Fruit fly (Drosophila melanogaster) whole organism, embryonic: ENCODE measurements around the gene CG12054.

Source experiments
- Abd-B ChIP-seq: fragments of 200-800 bp; sonication (Bioruptor generic); optimal IDR thresholded peaks from 2 replicates; lab custom pipeline; 2018; ENCODE audit warnings: missing biosample characterization, mild to moderate bottlenecking, missing genetic modification characterization, moderate library complexity
- CG10209 ChIP-seq: fragments of 200-800 bp; sonication (Bioruptor generic); optimal IDR thresholded peaks from 3 replicates; lab custom pipeline; 2017; ENCODE audit warnings: missing biosample characterization, mild to moderate bottlenecking, missing genetic modification characterization, missing genetic modification reagents
- CG10321 ChIP-seq: fragments of 200-800 bp; sonication (Bioruptor generic); IDR thresholded peaks from 2 replicates; pipeline ENCODE4 v1.3.6; 2022; ENCODE audit warnings: missing biosample characterization, missing genetic modification characterization
- CG10543 ChIP-seq: fragments of 200-800 bp; sonication (Bioruptor generic); optimal IDR thresholded peaks from 3 replicates; lab custom pipeline; 2017; ENCODE audit warnings: missing biosample characterization, mild to moderate bottlenecking, missing genetic modification characterization, moderate library complexity
- CG10565 ChIP-seq: fragments of 200-800 bp; sonication (Bioruptor generic); optimal IDR thresholded peaks from 3 replicates; lab custom pipeline; 2016; ENCODE audit warnings: missing biosample characterization, mild to moderate bottlenecking, missing genetic modification characterization
- CG11723 ChIP-seq: fragments of 200-800 bp; sonication (Bioruptor generic); optimal IDR thresholded peaks from 2 replicates; lab custom pipeline; 2017; ENCODE audit warnings: missing biosample characterization, mild to moderate bottlenecking, missing genetic modification characterization
- CG13287 ChIP-seq: fragments of 200-800 bp; sonication (Bioruptor generic); IDR thresholded peaks from 2 replicates; pipeline ENCODE4 v1.3.6; 2022; ENCODE audit warnings: missing biosample characterization, missing genetic modification characterization; ENCODE audit not compliant: partially characterized antibody
- CG14014 ChIP-seq: fragments of 200-800 bp; sonication (Bioruptor generic); IDR thresholded peaks from 2 replicates; pipeline ENCODE4 v1.3.6; 2022; ENCODE audit warnings: missing biosample characterization, missing genetic modification characterization
- CG14441 ChIP-seq: fragments of 200-800 bp; sonication (Bioruptor generic); IDR thresholded peaks from 2 replicates; pipeline ENCODE4 v1.3.6; 2022; ENCODE audit warnings: missing biosample characterization, missing genetic modification characterization
- CG1647 ChIP-seq: fragments of 200-800 bp; sonication (Bioruptor generic); optimal IDR thresholded peaks from 3 replicates; lab custom pipeline; 2016; ENCODE audit warnings: missing biosample characterization, missing genetic modification characterization
- CG17385 ChIP-seq: fragments of 200-800 bp; sonication (Bioruptor generic); optimal IDR thresholded peaks from 3 replicates; lab custom pipeline; 2018; ENCODE audit warnings: missing biosample characterization, mild to moderate bottlenecking, missing genetic modification characterization
- CG17912 ChIP-seq: fragments of 200-800 bp; sonication (Bioruptor generic); optimal IDR thresholded peaks from 2 replicates; lab custom pipeline; 2018; ENCODE audit warnings: missing biosample characterization, mild to moderate bottlenecking, missing genetic modification characterization
- CG18262 ChIP-seq: fragments of 200-800 bp; optimal IDR thresholded peaks from 3 replicates; lab custom pipeline; 2019; ENCODE audit warnings: missing biosample characterization, mild to moderate bottlenecking, missing genetic modification characterization, moderate library complexity
- CG1832 ChIP-seq: fragments of 200-800 bp; sonication (Bioruptor generic); optimal IDR thresholded peaks from 2 replicates; lab custom pipeline; 2017; ENCODE audit warnings: missing biosample characterization, mild to moderate bottlenecking, missing genetic modification characterization, inconsistent platforms
- CG18599 ChIP-seq: fragments of 200-800 bp; sonication (Bioruptor generic); optimal IDR thresholded peaks from 3 replicates; lab custom pipeline; 2017; ENCODE audit warnings: missing biosample characterization, missing genetic modification characterization, mild to moderate bottlenecking, moderate library complexity, missing genetic modification reagents
- CG2199 ChIP-seq: fragments of 200-800 bp; sonication (Bioruptor generic); IDR thresholded peaks from 3 replicates; pipeline ENCODE4 v1.3.6; 2022; ENCODE audit warnings: missing biosample characterization, missing genetic modification characterization
- CG2889 ChIP-seq: fragments of 200-800 bp; sonication (Bioruptor generic); IDR thresholded peaks from 3 replicates; pipeline ENCODE4 v1.3.6; 2022; ENCODE audit warnings: missing biosample characterization, missing genetic modification characterization
- CG31224 ChIP-seq: fragments of 200-800 bp; sonication (Bioruptor generic); IDR thresholded peaks from 2 replicates; pipeline ENCODE4 v1.3.6; 2022; ENCODE audit warnings: missing biosample characterization, missing genetic modification characterization
- CG31388 ChIP-seq: fragments of 200-800 bp; sonication (Bioruptor generic); optimal IDR thresholded peaks from 2 replicates; lab custom pipeline; 2016; ENCODE audit warnings: missing biosample characterization, missing genetic modification characterization
- CG32532 ChIP-seq: fragments of 200-800 bp; sonication (Bioruptor generic); IDR thresholded peaks from 2 replicates; pipeline ENCODE4 v1.3.6; 2022; ENCODE audit warnings: missing biosample characterization, missing genetic modification characterization
- CG3847 ChIP-seq: fragments of 200-800 bp; sonication (Bioruptor generic); IDR thresholded peaks from 2 replicates; pipeline ENCODE4 v1.3.6; 2022; ENCODE audit warnings: missing biosample characterization, missing genetic modification characterization
- CG7357 ChIP-seq: fragments of 200-800 bp; sonication (Bioruptor generic); IDR thresholded peaks from 3 replicates; pipeline ENCODE4 v1.3.6; 2022; ENCODE audit warnings: missing biosample characterization, missing genetic modification characterization
- CG7786 ChIP-seq: fragments of 200-800 bp; sonication (Bioruptor generic); optimal IDR thresholded peaks from 2 replicates; lab custom pipeline; 2016; ENCODE audit warnings: missing biosample characterization, missing genetic modification characterization
- CG7839 ChIP-seq: fragments of 200-800 bp; sonication (Bioruptor generic); optimal IDR thresholded peaks from 3 replicates; lab custom pipeline; 2018; ENCODE audit warnings: missing biosample characterization, mild to moderate bottlenecking, missing genetic modification characterization, moderate library complexity
- CG9797 ChIP-seq: fragments of 200-800 bp; sonication (Bioruptor generic); optimal IDR thresholded peaks from 3 replicates; lab custom pipeline; 2018; ENCODE audit warnings: missing biosample characterization, mild to moderate bottlenecking, missing genetic modification characterization
- CG9876 ChIP-seq: fragments of 200-800 bp; sonication (Bioruptor generic); optimal IDR thresholded peaks from 2 replicates; lab custom pipeline; 2016; ENCODE audit warnings: missing biosample characterization, missing genetic modification characterization
- Dip3 ChIP-seq: fragments of 200-800 bp; sonication (Bioruptor generic); optimal IDR thresholded peaks from 3 replicates; lab custom pipeline; 2016; ENCODE audit warnings: missing biosample characterization, missing genetic modification characterization
- Dp ChIP-seq: fragments of 200-800 bp; sonication (Bioruptor generic); optimal IDR thresholded peaks from 2 replicates; lab custom pipeline; 2018; ENCODE audit warnings: missing biosample characterization, mild to moderate bottlenecking, missing genetic modification characterization, moderate library complexity
- Ets65A ChIP-seq: fragments of 200-800 bp; sonication (Bioruptor generic); peaks from one replicate; lab custom pipeline; 2016; ENCODE audit warnings: missing biosample characterization, missing genetic modification characterization
- Hr3 ChIP-seq: fragments of 200-800 bp; sonication (Bioruptor generic); optimal IDR thresholded peaks from 3 replicates; lab custom pipeline; 2016; ENCODE audit warnings: missing biosample characterization, missing genetic modification characterization
- Med ChIP-seq: fragments of 200-800 bp; sonication (Bioruptor generic); peaks from one replicate; lab custom pipeline; 2016; ENCODE audit warnings: missing biosample characterization, missing genetic modification characterization, mild to moderate bottlenecking, inconsistent platforms, moderate library complexity
- Oaz ChIP-seq: fragments of 200-800 bp; sonication (Bioruptor generic); IDR thresholded peaks from 2 replicates; pipeline ENCODE4 v1.3.6; 2022; ENCODE audit warnings: missing biosample characterization, missing genetic modification characterization
- Sry-β ChIP-seq: fragments of 200-800 bp; sonication (Bioruptor generic); optimal IDR thresholded peaks from 2 replicates; lab custom pipeline; 2018; ENCODE audit warnings: missing biosample characterization, mild to moderate bottlenecking, missing genetic modification characterization, moderate library complexity
- Sry-δ ChIP-seq: fragments of 200-800 bp; sonication (Bioruptor generic); optimal IDR thresholded peaks from 2 replicates; lab custom pipeline; 2016; ENCODE audit warnings: missing biosample characterization, missing genetic modification characterization
- Xrp1 ChIP-seq: fragments of 200-800 bp; sonication (Bioruptor generic); IDR thresholded peaks from 2 replicates; pipeline ENCODE4 v1.3.6; 2022; ENCODE audit warnings: missing biosample characterization, missing genetic modification characterization
- cas ChIP-seq: fragments of 200-800 bp; sonication (Bioruptor generic); IDR thresholded peaks from 2 replicates; pipeline ENCODE4 v1.3.6; 2022; ENCODE audit warnings: missing biosample characterization, missing genetic modification characterization
- disco-r ChIP-seq: fragments of 200-800 bp; sonication (Bioruptor generic); optimal IDR thresholded peaks from 2 replicates; lab custom pipeline; 2016; ENCODE audit warnings: missing biosample characterization, missing genetic modification characterization
- exex ChIP-seq: fragments of 200-800 bp; sonication (Bioruptor generic); optimal IDR thresholded peaks from 4 replicates; lab custom pipeline; 2018; ENCODE audit warnings: missing biosample characterization, mild to moderate bottlenecking, missing genetic modification characterization, moderate library complexity
- fd64A ChIP-seq: fragments of 200-800 bp; sonication (Bioruptor generic); optimal IDR thresholded peaks from 3 replicates; lab custom pipeline; 2018; ENCODE audit warnings: missing biosample characterization, mild to moderate bottlenecking, missing genetic modification characterization
- grau ChIP-seq: fragments of 200-800 bp; optimal IDR thresholded peaks from 3 replicates; lab custom pipeline; 2019; ENCODE audit warnings: missing biosample characterization, mild to moderate bottlenecking, missing genetic modification characterization, moderate library complexity
- nau ChIP-seq: fragments of 200-800 bp; sonication (Bioruptor generic); optimal IDR thresholded peaks from 3 replicates; lab custom pipeline; 2017; ENCODE audit warnings: missing biosample characterization, mild to moderate bottlenecking, missing genetic modification characterization, missing genetic modification reagents
- sens ChIP-seq: fragments of 200-800 bp; sonication (Bioruptor generic); peaks from one replicate; lab custom pipeline; 2016; ENCODE audit warnings: missing biosample characterization, missing genetic modification characterization
- sens-2 ChIP-seq: fragments of 200-800 bp; sonication (Bioruptor generic); IDR thresholded peaks from 2 replicates; pipeline ENCODE4 v1.3.6; 2022; ENCODE audit warnings: missing biosample characterization, missing genetic modification characterization
- tin ChIP-seq: fragments of 200-800 bp; sonication (Bioruptor generic); optimal IDR thresholded peaks from 3 replicates; lab custom pipeline; 2016; ENCODE audit warnings: missing biosample characterization, missing genetic modification characterization
- trem ChIP-seq: fragments of 200-800 bp; optimal IDR thresholded peaks from 3 replicates; lab custom pipeline; 2019; ENCODE audit warnings: missing biosample characterization, mild to moderate bottlenecking, missing genetic modification characterization, moderate library complexity
- vfl ChIP-seq: fragments of 200-800 bp; sonication (Bioruptor generic); optimal IDR thresholded peaks from 2 replicates; lab custom pipeline; 2016; ENCODE audit warnings: missing biosample characterization, missing genetic modification characterization
- zen2 ChIP-seq: fragments of 200-800 bp; sonication (Bioruptor generic); IDR thresholded peaks from 3 replicates; pipeline ENCODE4 v1.3.6; 2022; ENCODE audit warnings: missing biosample characterization, missing genetic modification characterization; ENCODE audit not compliant: partially characterized antibody

CG12054 gene

dm6 chr3R:31254808-31255207 lies 34.3 kb downstream of the CG12054 start, which contains the start of the genes CG1750 and spn-F (continued):
- TF ChIP-seq fd64A (GFP tag; lab: Kevin White, UChicago), result no peak
- TF ChIP-seq CG9797 (GFP tag; lab: Kevin White, UChicago), result peak; percentile 75
- TF ChIP-seq CG13287, result peak; percentile 82
- TF ChIP-seq CG7357 (GFP tag; lab: Robert Waterston, UW), result no peak
- TF ChIP-seq nau (GFP tag; lab: Kevin White, UChicago), result no peak
- peak; percentile 62 for TF ChIP-seq trem (tag; lab: Kevin White, UChicago)
- TF ChIP-seq CG31224, result no peak
- TF ChIP-seq Sry-δ (GFP tag; lab: Kevin White, UChicago), result peak; percentile 75
- peak; percentile 33 for TF ChIP-seq Abd-B (GFP tag; lab: Kevin White, UChicago)
- no peak for TF ChIP-seq CG18262
- TF ChIP-seq sens-2 (GFP tag; lab: Robert Waterston, UW), result no peak

dm6 chr3R:31257299-31257698 lies 36.8 kb downstream of the CG12054 start, which contains the start of gene CAH6:
CAH6 (plus strand) TSS chr3R:31257599.
- no peak for TF ChIP-seq CG18599 (GFP tag; lab: Kevin White, UChicago)
- no peak for TF ChIP-seq CG9876 (GFP tag; lab: Kevin White, UChicago)
- TF ChIP-seq cas (GFP tag; lab: Robert Waterston, UW), result no peak
- no peak for TF ChIP-seq Oaz (GFP tag; lab: Robert Waterston, UW)
- TF ChIP-seq CG32532 (GFP tag; lab: Robert Waterston, UW), result no peak
- peak; percentile 59 for TF ChIP-seq Med (GFP tag; lab: Kevin White, UChicago)
- TF ChIP-seq sens (GFP tag; lab: Kevin White, UChicago), result peak; percentile 22
- peak; percentile 21 for TF ChIP-seq exex
- TF ChIP-seq Ets65A (GFP tag; lab: Kevin White, UChicago), result peak; percentile 71
- no peak for TF ChIP-seq CG10321 (GFP tag; lab: Robert Waterston, UW)

dm6 chr3R:31259947-31260346 lies 39.4 kb downstream of the CG12054 start, which contains the start of gene CAH16:
CAH16 (plus strand) TSS chr3R:31260247.
- no peak for TF ChIP-seq CG10565
- TF ChIP-seq Hr3, result no peak
- no peak for TF ChIP-seq grau (tag; lab: Kevin White, UChicago)

dm6 chr3R:31262298-31262697 lies 41.8 kb downstream of the CG12054 start, which contains the start of gene CAH5:
CAH5 (plus strand) TSS chr3R:31262598.
- TF ChIP-seq CG2889 (GFP tag; lab: Robert Waterston, UW), result no peak
- TF ChIP-seq vfl, result no peak
- no peak for TF ChIP-seq tin (GFP tag; lab: Kevin White, UChicago)
- no peak for TF ChIP-seq Xrp1
- no peak for TF ChIP-seq CG17385 (GFP tag; lab: Kevin White, UChicago)
- TF ChIP-seq CG10543, result no peak
- TF ChIP-seq CG14441 (GFP tag; lab: Robert Waterston, UW), result no peak
- no peak for TF ChIP-seq CG10209 (GFP tag; lab: Kevin White, UChicago)
- no peak for TF ChIP-seq Dp (GFP tag; lab: Kevin White, UChicago)

dm6 chr3R:31263934-31264333 lies 43.4 kb downstream of the CG12054 start:
- TF ChIP-seq disco-r (GFP tag; lab: Kevin White, UChicago) (no peak), sens (GFP tag; lab: Kevin White, UChicago) (peak; percentile 58), CG11723 (GFP tag; lab: Kevin White, UChicago) (no peak), Sry-β (GFP tag; lab: Kevin White, UChicago) (no peak), CG1647 (no peak), CG2199 (peak; percentile 78; the same call in 2 of the 3 replicates), CG14014 (no peak), CG17912 (GFP tag; lab: Kevin White, UChicago) (no peak), CG10209 (GFP tag; lab: Kevin White, UChicago) (no peak), CG1832 (GFP tag; lab: Kevin White, UChicago) (no peak), CG31388 (GFP tag; lab: Kevin White, UChicago) (no peak), zen2 (GFP tag; lab: Robert Waterston, UW) (no peak), Dip3 (no peak), CG7839 (tag; lab: Kevin White, UChicago) (peak; percentile 22), CG7786 (GFP tag; lab: Kevin White, UChicago) (no peak), CG3847 (GFP tag; lab: Robert Waterston, UW) (no peak)
